Worm (Caenorhabditis elegans) whole organism, L4 larva: ENCODE results near the gene Y38H6C.24.

Source experiments
- F10B5.3 ChIP-seq: sonication (generic microtip); optimal IDR thresholded peaks from 2 replicates; lab custom pipeline; 2016; ENCODE audit warnings: mild to moderate bottlenecking, missing genetic modification characterization, missing compliant biosample characterization
- F49E8.2 ChIP-seq: sonication (generic microtip); optimal IDR thresholded peaks from 2 replicates; lab custom pipeline; 2016; ENCODE audit warnings: missing compliant biosample characterization, mild to moderate bottlenecking, missing genetic modification characterization, borderline replicate concordance
- T26A8.4 ChIP-seq: fragments of 200-800 bp; sonication (Bioruptor generic); IDR thresholded peaks from 2 replicates; pipeline ENCODE4 v1.3.6; 2022; ENCODE audit warnings: missing genetic modification characterization, missing compliant biosample characterization
- Y48G9A.11 ChIP-seq: fragments of 200-800 bp; sonication (Bioruptor generic); IDR thresholded peaks from 2 replicates; pipeline ENCODE4 v1.3.6; 2022; ENCODE audit warnings: missing genetic modification reagents, missing genetic modification characterization, missing compliant biosample characterization
- aly-2 ChIP-seq: sonication (generic microtip); optimal IDR thresholded peaks from 2 replicates; lab custom pipeline; 2018; ENCODE audit warnings: missing biosample characterization, missing genetic modification characterization
- ama-1 ChIP-seq: fragments of 150-350 bp; optimal IDR thresholded peaks from 2 replicates; lab custom pipeline; 2014; ENCODE audit warnings: inconsistent platforms, mixed read lengths
- attf-4 ChIP-seq: sonication (generic microtip); optimal IDR thresholded peaks from 3 replicates; lab custom pipeline; 2017; ENCODE audit warnings: missing biosample characterization, missing genetic modification characterization
- ceh-28 ChIP-seq: fragments of 150-350 bp; optimal IDR thresholded peaks from 2 replicates; lab custom pipeline; 2014; ENCODE audit warnings: missing biosample characterization, missing genetic modification reagents, missing genetic modification characterization
- ceh-44 ChIP-seq: fragments of 200-800 bp; sonication (Bioruptor generic); IDR thresholded peaks from 2 replicates; pipeline ENCODE4 v1.3.6; 2022; ENCODE audit warnings: missing genetic modification reagents, missing genetic modification characterization, missing compliant biosample characterization
- ceh-62 ChIP-seq: sonication (generic microtip); optimal IDR thresholded peaks from 2 replicates; lab custom pipeline; 2017; ENCODE audit warnings: missing biosample characterization, missing genetic modification characterization
- ceh-82 ChIP-seq: sonication (generic microtip); optimal IDR thresholded peaks from 2 replicates; lab custom pipeline; 2017; ENCODE audit warnings: missing biosample characterization, missing genetic modification characterization
- cey-2 ChIP-seq: sonication (generic microtip); optimal IDR thresholded peaks from 3 replicates; lab custom pipeline; 2017; ENCODE audit warnings: missing genetic modification characterization, mild to moderate bottlenecking, missing compliant biosample characterization, antibody characterized with exemption, borderline replicate concordance; ENCODE audit not compliant: insufficient read depth
- daf-12 ChIP-seq: fragments of 150-350 bp; optimal IDR thresholded peaks from 2 replicates; lab custom pipeline; 2014; ENCODE audit warnings: missing biosample characterization, missing genetic modification reagents, missing genetic modification characterization
- daf-19 ChIP-seq: fragments of 200-800 bp; sonication (Bioruptor generic); conservative IDR thresholded peaks from 2 replicates; pipeline ENCODE4 v1.3.6; 2022; ENCODE audit warnings: missing genetic modification characterization, missing compliant biosample characterization
- daf-8 ChIP-seq: fragments of 200-800 bp; sonication (Bioruptor generic); IDR thresholded peaks from 2 replicates; pipeline ENCODE4 v1.3.6; 2022; ENCODE audit warnings: missing genetic modification characterization, missing compliant biosample characterization
- dmd-9 ChIP-seq: fragments of 200-800 bp; sonication (Bioruptor generic); IDR thresholded peaks from 2 replicates; pipeline ENCODE4 v1.3.6; 2022; ENCODE audit warnings: missing genetic modification reagents, missing genetic modification characterization, missing compliant biosample characterization
- dve-1 ChIP-seq: sonication (generic microtip); optimal IDR thresholded peaks from 2 replicates; lab custom pipeline; 2017; ENCODE audit warnings: antibody characterized with exemption, mild to moderate bottlenecking, missing genetic modification characterization, missing compliant biosample characterization; ENCODE audit not compliant: insufficient read depth
- egl-27 ChIP-seq: sonication (generic microtip); optimal IDR thresholded peaks from 3 replicates; lab custom pipeline; 2017; ENCODE audit warnings: missing biosample characterization, missing genetic modification reagents, missing genetic modification characterization
- egl-43 ChIP-seq: fragments of 200-800 bp; sonication (Bioruptor generic); IDR thresholded peaks from 2 replicates; pipeline ENCODE4 v1.3.6; 2022; ENCODE audit warnings: missing genetic modification reagents, missing genetic modification characterization, missing compliant biosample characterization
- gei-8 ChIP-seq: fragments of 200-800 bp; sonication (Bioruptor generic); optimal IDR thresholded peaks from 2 replicates; lab custom pipeline; 2018; ENCODE audit warnings: mild to moderate bottlenecking, missing genetic modification characterization, missing compliant biosample characterization
- lim-7 ChIP-seq: fragments of 200-800 bp; sonication (Bioruptor generic); IDR thresholded peaks from 2 replicates; pipeline ENCODE4 v1.3.6; 2022; ENCODE audit warnings: missing genetic modification characterization, missing compliant biosample characterization
- lin-13 ChIP-seq: fragments of 150-350 bp; optimal IDR thresholded peaks from 2 replicates; lab custom pipeline; 2014; ENCODE audit warnings: missing biosample characterization, missing genetic modification reagents, missing genetic modification characterization
- lin-38 ChIP-seq: fragments of 200-800 bp; sonication (Bioruptor generic); IDR thresholded peaks from 2 replicates; pipeline ENCODE4 v1.3.6; 2022; ENCODE audit warnings: missing genetic modification reagents, missing genetic modification characterization, missing compliant biosample characterization
- lsy-2 ChIP-seq, 2 experiments: fragments of 150-350 bp in 1 of 2; sonication (generic microtip) in 1 of 2; optimal IDR thresholded peaks; 2 replicates each; lab custom pipeline; 2014 to 2017; ENCODE audit warnings: missing biosample characterization in 2 of 2, missing genetic modification characterization in 2 of 2
- madf-9 ChIP-seq: fragments of 200-800 bp; sonication (Bioruptor generic); conservative IDR thresholded peaks from 2 replicates; pipeline ENCODE4 v1.3.6; 2022; ENCODE audit warnings: missing genetic modification reagents, missing genetic modification characterization, missing compliant biosample characterization
- mdl-1 ChIP-seq, 2 experiments: fragments of 150-350 bp in 1 of 2; sonication (generic microtip) in 1 of 2; optimal IDR thresholded peaks; 2 replicates each; lab custom pipeline; 2014 to 2017; ENCODE audit warnings: missing biosample characterization in 2 of 2, missing genetic modification characterization in 2 of 2
- mdt-29 ChIP-seq: fragments of 200-800 bp; sonication (Bioruptor generic); IDR thresholded peaks from 2 replicates; pipeline ENCODE4 v1.3.6; 2022; ENCODE audit warnings: missing genetic modification reagents, missing genetic modification characterization, missing compliant biosample characterization
- mep-1 ChIP-seq: fragments of 150-350 bp; sonication (generic microtip); optimal IDR thresholded peaks from 3 replicates; lab custom pipeline; 2014; ENCODE audit warnings: missing biosample characterization, missing genetic modification characterization
- mes-2 ChIP-seq: sonication (generic microtip); optimal IDR thresholded peaks from 2 replicates; lab custom pipeline; 2016; ENCODE audit warnings: missing genotype, mild to moderate bottlenecking, missing genetic modification characterization, missing compliant biosample characterization; ENCODE audit not compliant: poor library complexity, severe bottlenecking
- mxl-2 ChIP-seq: fragments of 200-800 bp; sonication (Bioruptor generic); conservative IDR thresholded peaks from 2 replicates; pipeline ENCODE4 v1.3.6; 2022; ENCODE audit warnings: missing genetic modification reagents, missing genetic modification characterization, missing compliant biosample characterization
- mxl-3 ChIP-seq: fragments of 200-800 bp; sonication (Bioruptor generic); optimal IDR thresholded peaks from 2 replicates; lab custom pipeline; 2018; ENCODE audit warnings: mild to moderate bottlenecking, missing genetic modification characterization, missing compliant biosample characterization
- nhr-10 ChIP-seq: fragments of 150-350 bp; optimal IDR thresholded peaks from 2 replicates; lab custom pipeline; 2014; ENCODE audit warnings: missing biosample characterization, missing genetic modification characterization
- nhr-237 ChIP-seq: sonication (generic microtip); optimal IDR thresholded peaks from 2 replicates; lab custom pipeline; 2017; ENCODE audit warnings: missing biosample characterization, missing genetic modification characterization
- nhr-25 ChIP-seq: sonication (generic microtip); optimal IDR thresholded peaks from 2 replicates; lab custom pipeline; 2017; ENCODE audit warnings: missing genetic modification characterization, mild to moderate bottlenecking, missing compliant biosample characterization, antibody characterized with exemption, moderate library complexity, borderline replicate concordance; ENCODE audit not compliant: insufficient read depth
- nhr-42 ChIP-seq: fragments of 200-800 bp; sonication (Bioruptor generic); IDR thresholded peaks from 2 replicates; pipeline ENCODE4 v1.3.6; 2022; ENCODE audit warnings: missing genetic modification characterization, missing compliant biosample characterization
- pha-4 ChIP-seq, 2 experiments: fragments of 150-350 bp in 1 of 2; fragments of 200-800 bp in 1 of 2; sonication (Bioruptor generic) in 1 of 2; IDR thresholded peaks in 1 of 2; optimal IDR thresholded peaks in 1 of 2; 2 replicates each; pipeline versions ENCODE4 v1.3.6 to Lab custom; 2014 to 2022; ENCODE audit warnings: missing genetic modification characterization in 2 of 2, missing genetic modification reagents in 2 of 2, missing biosample characterization in 1 of 2, missing compliant biosample characterization in 1 of 2
- php-3 ChIP-seq: fragments of 200-800 bp; sonication (Bioruptor generic); IDR thresholded peaks from 2 replicates; pipeline ENCODE4 v1.3.6; 2022; ENCODE audit warnings: missing genetic modification reagents, missing genetic modification characterization, missing compliant biosample characterization
- rbr-2 ChIP-seq: sonication (generic microtip); optimal IDR thresholded peaks from 2 replicates; lab custom pipeline; 2016; ENCODE audit warnings: missing genotype, missing genetic modification characterization, missing compliant biosample characterization
- snpc-4 ChIP-seq: fragments of 150-350 bp; optimal IDR thresholded peaks from 2 replicates; lab custom pipeline; 2014; ENCODE audit warnings: missing biosample characterization, missing genetic modification characterization
- spr-1 ChIP-seq: sonication (generic microtip); optimal IDR thresholded peaks from 2 replicates; lab custom pipeline; 2016; ENCODE audit warnings: mild to moderate bottlenecking, missing genetic modification characterization, missing compliant biosample characterization
- spr-3 ChIP-seq: fragments of 200-800 bp; sonication (Bioruptor generic); optimal IDR thresholded peaks from 2 replicates; lab custom pipeline; 2018; ENCODE audit warnings: mild to moderate bottlenecking, missing genetic modification characterization, missing compliant biosample characterization
- tag-97 ChIP-seq: fragments of 200-800 bp; sonication (Bioruptor generic); IDR thresholded peaks from 2 replicates; pipeline ENCODE4 v1.3.6; 2022; ENCODE audit warnings: missing genetic modification characterization, missing compliant biosample characterization
- tra-1 ChIP-seq: fragments of 200-800 bp; sonication (Bioruptor generic); IDR thresholded peaks from 2 replicates; pipeline ENCODE4 v1.3.6; 2022; ENCODE audit warnings: missing genetic modification reagents, missing genetic modification characterization, missing compliant biosample characterization
- unc-62 ChIP-seq, 3 experiments: fragments of 150-350 bp in 1 of 3; sonication (generic microtip); optimal IDR thresholded peaks in 2 of 3; peaks in 1 of 3; 1 replicate in 1 of 3; 2 replicates in 2 of 3; lab custom pipeline; 2014 to 2017; ENCODE audit warnings: missing biosample characterization in 3 of 3, missing genetic modification characterization in 3 of 3, missing genetic modification reagents in 3 of 3, missing genotype in 1 of 3
- vab-7 ChIP-seq: fragments of 200-800 bp; sonication (Bioruptor generic); IDR thresholded peaks from 2 replicates; pipeline ENCODE4 v1.3.6; 2022; ENCODE audit warnings: missing genetic modification reagents, missing genetic modification characterization, missing compliant biosample characterization
- zag-1 ChIP-seq: fragments of 150-350 bp; optimal IDR thresholded peaks from 2 replicates; lab custom pipeline; 2014; ENCODE audit warnings: missing biosample characterization, missing genetic modification characterization
- zfp-2 ChIP-seq: sonication (generic microtip); optimal IDR thresholded peaks from 2 replicates; lab custom pipeline; 2016; ENCODE audit warnings: mild to moderate bottlenecking, missing genetic modification characterization, missing compliant biosample characterization
- zip-2 ChIP-seq: fragments of 150-350 bp; optimal IDR thresholded peaks from 2 replicates; lab custom pipeline; 2014; ENCODE audit warnings: missing biosample characterization, missing genetic modification characterization
- ztf-11 ChIP-seq: fragments of 150-350 bp; optimal IDR thresholded peaks from 2 replicates; lab custom pipeline; 2014; ENCODE audit warnings: missing biosample characterization, missing genetic modification characterization
- ztf-7 ChIP-seq: fragments of 150-350 bp; optimal IDR thresholded peaks from 2 replicates; lab custom pipeline; 2014; ENCODE audit warnings: missing biosample characterization, missing genetic modification characterization

The Y38H6C.24 gene

DNA sequence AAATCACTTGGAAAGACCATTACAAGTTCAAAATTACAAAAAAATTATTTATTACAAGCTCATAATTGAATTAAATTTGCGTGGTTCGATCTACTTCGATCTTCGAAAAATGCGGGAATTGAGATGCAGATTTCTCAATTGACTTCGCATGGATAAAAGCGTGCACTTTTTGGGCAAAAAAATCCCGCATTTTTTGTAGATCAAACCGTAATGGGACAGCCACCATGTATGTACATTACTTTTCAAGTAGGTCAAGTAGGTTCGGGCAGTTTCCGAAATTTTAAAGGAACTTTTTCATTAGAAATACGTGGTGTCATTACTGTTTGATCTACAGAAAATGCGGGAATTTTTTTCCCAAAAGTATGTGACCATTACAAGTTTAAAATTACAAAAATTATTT is 28.7 kb upstream of the Y38H6C.24 start (continued):
- TF ChIP-seq dmd-9 (GFP tag; lab: Robert Waterston, UW) (no peak), spr-1 (tag; lab: Kevin White, UChicago) (no peak), attf-4 (tag; lab: Kevin White, UChicago) (no peak), snpc-4 (tag; lab: Kevin White, UChicago) (no peak), ceh-62 (tag; lab: Kevin White, UChicago) (no peak), nhr-10 (tag; lab: Kevin White, UChicago) (no peak), spr-3 (GFP tag; lab: Kevin White, UChicago) (no peak), ztf-7 (tag; lab: Kevin White, UChicago) (no peak), daf-19 (GFP tag; lab: Robert Waterston, UW) (no peak), gei-8 (peak; percentile 70), pha-4 (GFP tag; IDR thresholded peaks at IDR 0.05; lab: Robert Waterston, UW) (no peak), pha-4 (tag; optimal IDR thresholded peaks at IDR 0.05; lab: Kevin White, UChicago) (no peak), unc-62 (GFP tag; optimal IDR thresholded peaks at IDR 0.05 in 1 of 2; lab: Kevin White, UChicago) (peak in 1 of 2 experiments; percentile 32), unc-62 (tag; optimal IDR thresholded peaks at IDR 0.05; lab: Kevin White, UChicago) (no peak), daf-8 (no peak), F49E8.2 (peak; percentile 0), ama-1 (lab: Kevin White, UChicago) (no peak), php-3 (no peak), egl-43 (GFP tag; lab: Robert Waterston, UW) (no peak), aly-2 (tag; lab: Kevin White, UChicago) (no peak), ceh-44 (GFP tag; lab: Robert Waterston, UW) (no peak), vab-7 (GFP tag; lab: Robert Waterston, UW) (no peak), tag-97 (GFP tag; lab: Robert Waterston, UW) (no peak), lin-13 (GFP tag; lab: Kevin White, UChicago) (no peak), lin-38 (GFP tag; lab: Robert Waterston, UW) (peak; percentile 55), mep-1 (tag; lab: Kevin White, UChicago) (no peak), mdt-29 (GFP tag; lab: Robert Waterston, UW) (peak; percentile 50; the same call in 1 of the 2 replicates), mxl-3 (no peak), mxl-2 (GFP tag; lab: Robert Waterston, UW) (0 out of 2 replicates have a peak, but pooled peaks have one; percentile 19), daf-12 (tag; lab: Kevin White, UChicago) (no peak), cey-2 (tag; lab: Kevin White, UChicago) (no peak), T26A8.4 (GFP tag; lab: Robert Waterston, UW) (0 out of 2 replicates have a peak, but pooled peaks have one; percentile 23), ztf-11 (tag; lab: Kevin White, UChicago) (no peak), F10B5.3 (no peak), ceh-82 (tag; lab: Kevin White, UChicago) (no peak), egl-27 (tag; lab: Kevin White, UChicago) (no peak), nhr-25 (no peak), zip-2 (tag; lab: Kevin White, UChicago) (no peak), mdl-1 (tag; optimal IDR thresholded peaks at IDR 0.05; lab: Kevin White, UChicago) (no peak), mes-2 (tag; lab: Kevin White, UChicago) (no peak), nhr-237 (tag; lab: Kevin White, UChicago) (no peak), lim-7 (no peak), lsy-2 (tag; optimal IDR thresholded peaks at IDR 0.05; lab: Kevin White, UChicago) (no peak), tra-1 (GFP tag; lab: Robert Waterston, UW) (peak; percentile 25; the same call in 1 of the 2 replicates), Y48G9A.11 (GFP tag; lab: Robert Waterston, UW) (peak; percentile 68), ceh-28 (tag; lab: Kevin White, UChicago) (no peak), nhr-42 (GFP tag; lab: Robert Waterston, UW) (no peak), dve-1 (tag; lab: Kevin White, UChicago) (peak; percentile 26), rbr-2 (tag; lab: Kevin White, UChicago) (no peak), madf-9 (GFP tag; lab: Robert Waterston, UW) (0 out of 2 replicates have a peak, but pooled peaks have one; percentile 9), zfp-2 (tag; lab: Kevin White, UChicago) (no peak), zag-1 (no peak)
